Worm (Caenorhabditis elegans) whole organism, L4 larva: ENCODE measurements around the gene C42D4.13.

Experiments used
- F49E8.2 ChIP-seq: sonication (generic microtip); optimal IDR thresholded peaks from 2 replicates; lab custom pipeline; 2016; ENCODE audit warnings: missing compliant biosample characterization, mild to moderate bottlenecking, missing genetic modification characterization, borderline replicate concordance
- R02D3.7 ChIP-seq: fragments of 150-350 bp; sonication (generic microtip); optimal IDR thresholded peaks from 3 replicates; lab custom pipeline; 2014; ENCODE audit warnings: missing biosample characterization, missing genetic modification characterization
- aha-1 ChIP-seq: fragments of 150-350 bp; peaks from one replicate; lab custom pipeline; 2014; ENCODE audit warnings: missing biosample characterization, missing genetic modification characterization
- ceh-28 ChIP-seq: fragments of 150-350 bp; optimal IDR thresholded peaks from 2 replicates; lab custom pipeline; 2014; ENCODE audit warnings: missing biosample characterization, missing genetic modification reagents, missing genetic modification characterization
- ces-1 ChIP-seq: fragments of 150-350 bp; sonication (generic microtip); optimal IDR thresholded peaks from 4 replicates; lab custom pipeline; 2014; ENCODE audit warnings: missing biosample characterization, missing genetic modification reagents, missing genetic modification characterization
- egl-27 ChIP-seq: sonication (generic microtip); optimal IDR thresholded peaks from 3 replicates; lab custom pipeline; 2017; ENCODE audit warnings: missing biosample characterization, missing genetic modification reagents, missing genetic modification characterization
- fos-1 ChIP-seq: fragments of 150-350 bp; optimal IDR thresholded peaks from 2 replicates; lab custom pipeline; 2014; ENCODE audit warnings: missing biosample characterization, missing genetic modification characterization
- lin-15B ChIP-seq: fragments of 150-350 bp; sonication (generic microtip); optimal IDR thresholded peaks from 3 replicates; lab custom pipeline; 2014; ENCODE audit warnings: missing biosample characterization, missing genetic modification characterization
- lsy-2 ChIP-seq, 2 experiments: fragments of 150-350 bp in 1 of 2; sonication (generic microtip) in 1 of 2; optimal IDR thresholded peaks; 2 replicates each; lab custom pipeline; 2014 to 2017; ENCODE audit warnings: missing biosample characterization in 2 of 2, missing genetic modification characterization in 2 of 2
- mep-1 ChIP-seq: fragments of 150-350 bp; sonication (generic microtip); optimal IDR thresholded peaks from 3 replicates; lab custom pipeline; 2014; ENCODE audit warnings: missing biosample characterization, missing genetic modification characterization
- nhr-237 ChIP-seq: sonication (generic microtip); optimal IDR thresholded peaks from 2 replicates; lab custom pipeline; 2017; ENCODE audit warnings: missing biosample characterization, missing genetic modification characterization
- nhr-76 ChIP-seq: fragments of 150-350 bp; optimal IDR thresholded peaks from 2 replicates; lab custom pipeline; 2014; ENCODE audit warnings: missing biosample characterization, missing genetic modification characterization
- snpc-4 ChIP-seq: fragments of 150-350 bp; optimal IDR thresholded peaks from 2 replicates; lab custom pipeline; 2014; ENCODE audit warnings: missing biosample characterization, missing genetic modification characterization
- unc-62 ChIP-seq, 3 experiments: fragments of 150-350 bp in 1 of 3; sonication (generic microtip); optimal IDR thresholded peaks in 2 of 3; peaks in 1 of 3; 1 replicate in 1 of 3; 2 replicates in 2 of 3; lab custom pipeline; 2014 to 2017; ENCODE audit warnings: missing biosample characterization in 3 of 3, missing genetic modification characterization in 3 of 3, missing genetic modification reagents in 3 of 3, missing genotype in 1 of 3

DNA sequence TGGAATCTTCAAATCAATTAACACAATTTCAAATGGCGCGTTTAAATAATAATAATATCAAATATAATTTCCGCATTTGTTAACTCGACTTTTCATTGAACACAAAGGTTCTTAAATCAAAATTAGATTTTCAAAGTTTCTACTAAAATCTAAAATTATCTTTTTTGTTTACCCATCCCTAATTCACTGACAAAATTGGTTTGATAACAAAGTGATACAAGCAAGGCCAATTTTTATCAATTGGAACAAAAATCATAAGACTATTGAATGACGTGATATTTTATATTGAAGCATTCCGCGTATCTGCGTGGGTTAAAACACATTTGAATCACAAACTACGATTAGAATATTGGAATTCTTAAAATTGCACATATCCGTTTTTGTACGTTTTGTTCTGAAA is 2.5 kb upstream of the C42D4.13 start:
- TF ChIP-seq R02D3.7: no peak
- TF ChIP-seq unc-62 (GFP tag; optimal IDR thresholded peaks at IDR 0.05 in 1 of 2; lab: Kevin White, UChicago): peak in 1 of 2 experiments; percentile 28
- no peak for TF ChIP-seq unc-62 (tag; optimal IDR thresholded peaks at IDR 0.05; lab: Kevin White, UChicago)
- TF ChIP-seq ces-1: no peak
- peak; percentile 80 for TF ChIP-seq aha-1 (tag; lab: Kevin White, UChicago)
- no peak for TF ChIP-seq nhr-76 (tag; lab: Kevin White, UChicago)
- TF ChIP-seq fos-1 (tag; lab: Kevin White, UChicago): no peak
- TF ChIP-seq F49E8.2: no peak
- TF ChIP-seq nhr-237: no peak
- TF ChIP-seq lsy-2 (tag; optimal IDR thresholded peaks at IDR 0.05; lab: Kevin White, UChicago): no peak
- TF ChIP-seq egl-27: no peak
- TF ChIP-seq snpc-4 (tag; lab: Kevin White, UChicago): no peak
- no peak for TF ChIP-seq lin-15B (tag; lab: Kevin White, UChicago)
- no peak for TF ChIP-seq mep-1 (tag; lab: Kevin White, UChicago)
- TF ChIP-seq ceh-28 (tag; lab: Kevin White, UChicago): no peak
